Worm (Caenorhabditis elegans) whole organism, L2 larva: ENCODE data around the gene zag-1.

Experiments used
- F13H6.1 ChIP-seq: sonication (generic microtip); optimal IDR thresholded peaks from 2 replicates; lab custom pipeline; 2016; ENCODE audit warnings: missing genetic modification characterization, missing compliant biosample characterization
- R02D3.7 ChIP-seq: fragments of 150-350 bp; optimal IDR thresholded peaks from 2 replicates; lab custom pipeline; 2014; ENCODE audit warnings: missing biosample characterization, missing genetic modification characterization
- Y55F3AM.14 ChIP-seq: fragments of 200-800 bp; sonication (Bioruptor generic); optimal IDR thresholded peaks from 2 replicates; lab custom pipeline; 2018; ENCODE audit warnings: mild to moderate bottlenecking, missing genetic modification characterization, missing compliant biosample characterization
- ZK546.5 ChIP-seq: sonication (generic microtip); optimal IDR thresholded peaks from 2 replicates; lab custom pipeline; 2017; ENCODE audit warnings: missing biosample characterization, missing genetic modification characterization
- alr-1 ChIP-seq: fragments of 150-350 bp; optimal IDR thresholded peaks from 2 replicates; lab custom pipeline; 2014; ENCODE audit warnings: missing biosample characterization, missing genetic modification characterization
- aly-2 ChIP-seq: fragments of 150-350 bp; optimal IDR thresholded peaks from 2 replicates; lab custom pipeline; 2014; ENCODE audit warnings: missing biosample characterization, missing genetic modification characterization
- ama-1 ChIP-seq: fragments of 150-350 bp; optimal IDR thresholded peaks from 2 replicates; lab custom pipeline; 2018; ENCODE audit warnings: inconsistent platforms
- blmp-1 ChIP-seq: sonication (generic microtip); optimal IDR thresholded peaks from 2 replicates; lab custom pipeline; 2017; ENCODE audit warnings: missing genetic modification characterization, mild to moderate bottlenecking, missing compliant biosample characterization, antibody characterized with exemption, moderate library complexity; ENCODE audit not compliant: insufficient read depth
- ceh-16 ChIP-seq: fragments of 150-350 bp; optimal IDR thresholded peaks from 2 replicates; lab custom pipeline; 2014; ENCODE audit warnings: missing biosample characterization, missing genetic modification characterization
- ceh-82 ChIP-seq: fragments of 150-350 bp; optimal IDR thresholded peaks from 2 replicates; lab custom pipeline; 2014; ENCODE audit warnings: missing biosample characterization, missing genetic modification characterization
- crh-2 ChIP-seq: sonication (generic microtip); optimal IDR thresholded peaks from 2 replicates; lab custom pipeline; 2017; ENCODE audit warnings: missing biosample characterization, missing genetic modification characterization
- dmd-4 ChIP-seq: sonication (generic microtip); optimal IDR thresholded peaks from 2 replicates; lab custom pipeline; 2017; ENCODE audit warnings: missing biosample characterization, missing genetic modification characterization
- egl-27 ChIP-seq: sonication (generic microtip); optimal IDR thresholded peaks from 3 replicates; lab custom pipeline; 2017; ENCODE audit warnings: missing biosample characterization, missing genetic modification reagents, missing genetic modification characterization
- elt-1 ChIP-seq: fragments of 150-350 bp; optimal IDR thresholded peaks from 2 replicates; lab custom pipeline; 2014; ENCODE audit warnings: missing biosample characterization, missing genetic modification characterization
- elt-3 ChIP-seq: sonication (generic microtip); optimal IDR thresholded peaks from 2 replicates; lab custom pipeline; 2017; ENCODE audit warnings: missing biosample characterization, missing genetic modification characterization
- fos-1 ChIP-seq: fragments of 150-350 bp; optimal IDR thresholded peaks from 2 replicates; lab custom pipeline; 2014; ENCODE audit warnings: missing biosample characterization, missing genetic modification characterization
- gmeb-1 ChIP-seq: fragments of 150-350 bp; optimal IDR thresholded peaks from 2 replicates; lab custom pipeline; 2014; ENCODE audit warnings: missing biosample characterization, missing genetic modification characterization
- lin-11 ChIP-seq: fragments of 150-350 bp; sonication (generic microtip); optimal IDR thresholded peaks from 2 replicates; lab custom pipeline; 2014; ENCODE audit warnings: missing biosample characterization, missing genetic modification characterization, inconsistent platforms, mixed read lengths
- lin-13 ChIP-seq: fragments of 150-350 bp; optimal IDR thresholded peaks from 2 replicates; lab custom pipeline; 2014; ENCODE audit warnings: missing biosample characterization, missing genetic modification reagents, missing genetic modification characterization
- lin-39 ChIP-seq: fragments of 150-350 bp; optimal IDR thresholded peaks from 2 replicates; lab custom pipeline; 2014; ENCODE audit warnings: missing biosample characterization, missing genetic modification reagents, missing genetic modification characterization
- lsy-2 ChIP-seq, 2 experiments: fragments of 150-350 bp in 1 of 2; sonication (generic microtip) in 1 of 2; optimal IDR thresholded peaks; 2 replicates each; lab custom pipeline; 2014 to 2017; ENCODE audit warnings: missing biosample characterization in 2 of 2, missing genetic modification characterization in 2 of 2
- mab-5 ChIP-seq: fragments of 150-350 bp; optimal IDR thresholded peaks from 2 replicates; lab custom pipeline; 2014; ENCODE audit warnings: missing biosample characterization, missing genetic modification characterization
- mbf-1 ChIP-seq: sonication (generic microtip); optimal IDR thresholded peaks from 2 replicates; lab custom pipeline; 2017; ENCODE audit warnings: missing biosample characterization, missing genetic modification characterization
- mdl-1 ChIP-seq, 2 experiments: fragments of 150-350 bp in 1 of 2; sonication (generic microtip) in 1 of 2; optimal IDR thresholded peaks; 2 replicates each; lab custom pipeline; 2017; ENCODE audit warnings: missing biosample characterization in 2 of 2, missing genetic modification characterization in 2 of 2
- nhr-10 ChIP-seq: sonication (generic microtip); optimal IDR thresholded peaks from 2 replicates; lab custom pipeline; 2017; ENCODE audit warnings: missing biosample characterization, missing genetic modification characterization
- nhr-11 ChIP-seq: fragments of 150-350 bp; optimal IDR thresholded peaks from 2 replicates; lab custom pipeline; 2014; ENCODE audit warnings: missing biosample characterization, missing genetic modification characterization
- nhr-12 ChIP-seq: fragments of 150-350 bp; optimal IDR thresholded peaks from 2 replicates; lab custom pipeline; 2014; ENCODE audit warnings: missing biosample characterization, missing genetic modification characterization
- nhr-129 ChIP-seq: fragments of 150-350 bp; optimal IDR thresholded peaks from 2 replicates; lab custom pipeline; 2014; ENCODE audit warnings: missing biosample characterization, missing genetic modification characterization
- nhr-21 ChIP-seq: fragments of 150-350 bp; optimal IDR thresholded peaks from 2 replicates; lab custom pipeline; 2014; ENCODE audit warnings: missing biosample characterization, missing genetic modification characterization
- nhr-23 ChIP-seq: fragments of 150-350 bp; optimal IDR thresholded peaks from 2 replicates; lab custom pipeline; 2014; ENCODE audit warnings: missing biosample characterization, missing genetic modification reagents, missing genetic modification characterization
- nhr-237 ChIP-seq: fragments of 150-350 bp; optimal IDR thresholded peaks from 2 replicates; lab custom pipeline; 2014; ENCODE audit warnings: missing biosample characterization, missing genetic modification characterization
- nhr-25 ChIP-seq: fragments of 150-350 bp; sonication (generic microtip); optimal IDR thresholded peaks from 3 replicates; lab custom pipeline; 2014; ENCODE audit warnings: missing biosample characterization, missing genetic modification characterization
- nhr-6 ChIP-seq: fragments of 150-350 bp; optimal IDR thresholded peaks from 2 replicates; lab custom pipeline; 2014; ENCODE audit warnings: missing biosample characterization, missing genetic modification characterization
- nhr-77 ChIP-seq: fragments of 150-350 bp; optimal IDR thresholded peaks from 2 replicates; lab custom pipeline; 2014; ENCODE audit warnings: missing biosample characterization, missing genetic modification characterization
- peb-1 ChIP-seq: fragments of 150-350 bp; optimal IDR thresholded peaks from 2 replicates; lab custom pipeline; 2014; ENCODE audit warnings: missing biosample characterization, missing genetic modification characterization
- sem-4 ChIP-seq: fragments of 150-350 bp; optimal IDR thresholded peaks from 2 replicates; lab custom pipeline; 2014; ENCODE audit warnings: missing biosample characterization, missing genetic modification reagents, missing genetic modification characterization
- skn-1 ChIP-seq: sonication (generic microtip); optimal IDR thresholded peaks from 2 replicates; lab custom pipeline; 2017; ENCODE audit warnings: missing biosample characterization, missing genetic modification characterization
- sma-3 ChIP-seq: sonication (generic microtip); optimal IDR thresholded peaks from 2 replicates; lab custom pipeline; 2016; ENCODE audit warnings: missing genetic modification reagents, missing genetic modification characterization, missing compliant biosample characterization
- sma-9 ChIP-seq, 2 experiments: fragments of 150-350 bp in 1 of 2; sonication (generic microtip) in 1 of 2; optimal IDR thresholded peaks; 2 replicates each; lab custom pipeline; 2014 to 2016; ENCODE audit warnings: missing genetic modification characterization in 2 of 2, mild to moderate bottlenecking in 1 of 2, missing biosample characterization in 1 of 2, missing compliant biosample characterization in 1 of 2, missing genetic modification reagents in 1 of 2, moderate library complexity in 1 of 2
- snpc-4 ChIP-seq: fragments of 150-350 bp; optimal IDR thresholded peaks from 2 replicates; lab custom pipeline; 2014; ENCODE audit warnings: missing biosample characterization, missing genetic modification characterization
- unc-39 ChIP-seq: fragments of 150-350 bp; optimal IDR thresholded peaks from 2 replicates; lab custom pipeline; 2014; ENCODE audit warnings: missing biosample characterization, missing genetic modification characterization
- unc-55 ChIP-seq: fragments of 150-350 bp; sonication (generic microtip); optimal IDR thresholded peaks from 3 replicates; lab custom pipeline; 2014; ENCODE audit warnings: missing biosample characterization, missing genetic modification reagents, missing genetic modification characterization
- unc-62 ChIP-seq: fragments of 150-350 bp; optimal IDR thresholded peaks from 2 replicates; lab custom pipeline; 2014; ENCODE audit warnings: missing biosample characterization, missing genetic modification reagents, missing genetic modification characterization
- zag-1 ChIP-seq: fragments of 150-350 bp; optimal IDR thresholded peaks from 2 replicates; lab custom pipeline; 2014; ENCODE audit warnings: missing biosample characterization, missing genetic modification characterization
- ztf-1 ChIP-seq: fragments of 200-800 bp; sonication (Bioruptor generic); conservative IDR thresholded peaks from 2 replicates; pipeline ENCODE4 v1.3.6; 2022; ENCODE audit warnings: missing genetic modification characterization, missing compliant biosample characterization
- ztf-11 ChIP-seq: sonication (generic microtip); optimal IDR thresholded peaks from 2 replicates; lab custom pipeline; 2017; ENCODE audit warnings: missing biosample characterization, missing genetic modification characterization
- ztf-4 ChIP-seq: fragments of 150-350 bp; optimal IDR thresholded peaks from 2 replicates; lab custom pipeline; 2014; ENCODE audit warnings: missing biosample characterization, missing genetic modification characterization

The zag-1 gene

DNA sequence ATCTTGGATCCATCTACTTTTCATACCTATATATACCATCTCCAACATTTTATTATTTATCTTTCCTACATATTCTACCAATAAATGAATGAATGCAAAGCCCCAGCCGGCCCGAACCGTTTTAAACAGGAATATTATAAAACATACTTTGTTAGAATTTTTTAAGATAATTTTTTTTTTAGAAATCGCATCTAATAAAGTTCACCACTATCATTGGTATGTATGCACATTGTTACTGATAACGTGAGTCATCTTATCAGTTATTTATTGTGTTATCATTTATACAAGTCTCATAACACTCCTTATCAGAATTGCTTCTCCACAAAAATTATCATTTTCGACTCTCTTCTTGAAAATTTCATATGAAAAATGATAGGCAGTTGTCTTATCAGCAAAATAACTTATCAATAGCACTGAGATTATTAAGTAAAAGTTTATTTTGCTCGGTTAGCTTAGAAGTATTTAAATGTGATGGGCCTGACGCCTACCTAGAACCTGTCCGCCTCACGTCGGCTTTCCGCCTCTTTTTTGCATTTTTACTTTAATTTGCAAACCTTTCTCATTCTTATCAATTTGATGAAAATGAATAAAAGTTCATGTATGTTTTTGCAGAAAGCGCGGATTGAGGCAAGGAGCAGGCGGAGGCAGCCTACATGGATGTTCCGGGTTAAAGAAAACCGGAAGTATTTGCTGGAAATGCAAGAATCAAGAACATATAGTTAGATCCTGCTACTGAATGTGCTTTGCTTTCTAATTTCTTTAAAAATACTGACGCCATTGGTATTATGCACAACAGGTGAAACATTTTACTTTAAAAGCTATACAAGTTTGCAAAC is 44.3 kb downstream of the zag-1 start, which contains the start of gene srz-62:
Gene srz-62, plus strand, starts transcription at position 786 of the 836 bp plus-strand sequence.
- TF ChIP-seq ceh-82 = no peak
- TF ChIP-seq unc-62 (GFP tag; lab: Kevin White, UChicago) = no peak
- TF ChIP-seq ama-1 (lab: Kevin White, UChicago) = no peak
- no peak for TF ChIP-seq unc-55 (GFP tag; lab: Kevin White, UChicago)
- TF ChIP-seq nhr-6 = no peak
- no peak for TF ChIP-seq elt-1
- no peak for TF ChIP-seq nhr-237
- TF ChIP-seq ZK546.5 = no peak
- no peak for TF ChIP-seq lin-11 (tag; lab: Kevin White, UChicago)
- no peak for TF ChIP-seq R02D3.7
- peak in 1 of 2 experiments; percentile 55 for TF ChIP-seq mdl-1 (tag; optimal IDR thresholded peaks at IDR 0.05; lab: Kevin White, UChicago)
- TF ChIP-seq sma-9 (GFP tag; optimal IDR thresholded peaks at IDR 0.05; lab: Kevin White, UChicago) = peak; percentile 49
- no peak for TF ChIP-seq sma-9 (tag; optimal IDR thresholded peaks at IDR 0.05; lab: Kevin White, UChicago)
- no peak for TF ChIP-seq nhr-77 (tag; lab: Kevin White, UChicago)
- no peak for TF ChIP-seq ztf-1 (GFP tag; lab: Robert Waterston, UW)
- no peak for TF ChIP-seq unc-39
- TF ChIP-seq egl-27 (tag; lab: Kevin White, UChicago) = peak; percentile 92
- no peak for TF ChIP-seq peb-1 (tag; lab: Kevin White, UChicago)
- TF ChIP-seq lsy-2 (tag; optimal IDR thresholded peaks at IDR 0.05; lab: Kevin White, UChicago) = no peak
- no peak for TF ChIP-seq lin-13 (GFP tag; lab: Kevin White, UChicago)
- TF ChIP-seq aly-2 = no peak
- TF ChIP-seq mab-5 = no peak
- TF ChIP-seq nhr-11 (tag; lab: Kevin White, UChicago) = no peak
- TF ChIP-seq fos-1 = peak; percentile 100
- no peak for TF ChIP-seq F13H6.1 (tag; lab: Kevin White, UChicago)
- TF ChIP-seq nhr-23 (tag; lab: Kevin White, UChicago) = no peak
- TF ChIP-seq Y55F3AM.14 (GFP tag; lab: Kevin White, UChicago) = no peak
- TF ChIP-seq crh-2 (tag; lab: Kevin White, UChicago) = peak; percentile 48
- TF ChIP-seq blmp-1 (tag; lab: Kevin White, UChicago) = no peak
- no peak for TF ChIP-seq mbf-1
- no peak for TF ChIP-seq nhr-25
- TF ChIP-seq snpc-4 (tag; lab: Kevin White, UChicago) = no peak
- no peak for TF ChIP-seq skn-1
- TF ChIP-seq sma-3 (GFP tag; lab: Kevin White, UChicago) = no peak
- TF ChIP-seq nhr-10 (tag; lab: Kevin White, UChicago) = no peak
- no peak for TF ChIP-seq nhr-12 (tag; lab: Kevin White, UChicago)
- TF ChIP-seq ztf-4 = no peak
- TF ChIP-seq sem-4 (tag; lab: Kevin White, UChicago) = no peak
- TF ChIP-seq alr-1 (tag; lab: Kevin White, UChicago) = no peak
- no peak for TF ChIP-seq ceh-16 (tag; lab: Kevin White, UChicago)
- TF ChIP-seq zag-1 (tag; lab: Kevin White, UChicago) = no peak
- no peak for TF ChIP-seq nhr-21 (tag; lab: Kevin White, UChicago)
- TF ChIP-seq nhr-129 = no peak
- no peak for TF ChIP-seq elt-3 (tag; lab: Kevin White, UChicago)
- no peak for TF ChIP-seq dmd-4
- TF ChIP-seq lin-39 = no peak
- TF ChIP-seq gmeb-1 (tag; lab: Kevin White, UChicago) = peak; percentile 72
- TF ChIP-seq ztf-11 (tag; lab: Kevin White, UChicago) = no peak
- TF ChIP-seq, all 48 proteins: peak for 6
